Fruit fly (Drosophila melanogaster) whole organism, prepupa: ENCODE results near the gene Cad89D.
A peak's percentile ranks its signal among the peaks of the same experiment; 100 is the strongest.

Experiments
- Blimp-1 ChIP-seq: fragments of 200-800 bp; sonication (Bioruptor generic); optimal IDR thresholded peaks from 3 replicates; lab custom pipeline; 2017; ENCODE audit warnings: missing biosample characterization, missing genetic modification characterization, mild to moderate bottlenecking, moderate library complexity, missing genetic modification reagents
- CG10631 ChIP-seq: fragments of 200-800 bp; sonication (Bioruptor generic); optimal IDR thresholded peaks from 2 replicates; lab custom pipeline; 2016; ENCODE audit warnings: missing biosample characterization, missing genetic modification characterization
- CG10669 ChIP-seq: fragments of 200-800 bp; sonication (Bioruptor generic); optimal IDR thresholded peaks from 3 replicates; lab custom pipeline; 2018; ENCODE audit warnings: missing biosample characterization, mild to moderate bottlenecking, missing genetic modification characterization, moderate library complexity
- CG11294 ChIP-seq: fragments of 200-800 bp; sonication (Bioruptor generic); IDR thresholded peaks from 2 replicates; pipeline ENCODE4 v1.3.6; 2022; ENCODE audit warnings: missing biosample characterization, missing genetic modification characterization
- CG11762 ChIP-seq: fragments of 200-800 bp; sonication (Bioruptor generic); optimal IDR thresholded peaks from 3 replicates; lab custom pipeline; 2016; ENCODE audit warnings: missing biosample characterization, missing genetic modification characterization; ENCODE audit not compliant: insufficient read depth
- CG11902 ChIP-seq: fragments of 200-800 bp; sonication (Bioruptor generic); optimal IDR thresholded peaks from 3 replicates; lab custom pipeline; 2016; ENCODE audit warnings: missing biosample characterization, missing genetic modification characterization
- CG15336 ChIP-seq: fragments of 200-800 bp; sonication (Bioruptor generic); IDR thresholded peaks from 2 replicates; pipeline ENCODE4 v1.3.6; 2022; ENCODE audit warnings: missing biosample characterization, missing genetic modification characterization
- CG32006 ChIP-seq: fragments of 200-800 bp; sonication (Bioruptor generic); optimal IDR thresholded peaks from 3 replicates; lab custom pipeline; 2017; ENCODE audit warnings: missing biosample characterization, mild to moderate bottlenecking, missing genetic modification characterization
- CG3919 ChIP-seq: fragments of 200-800 bp; sonication (Bioruptor generic); optimal IDR thresholded peaks from 3 replicates; lab custom pipeline; 2016; ENCODE audit warnings: missing biosample characterization, missing genetic modification characterization
- CG4318 ChIP-seq: fragments of 200-800 bp; sonication (Bioruptor generic); optimal IDR thresholded peaks from 3 replicates; lab custom pipeline; 2017; ENCODE audit warnings: missing biosample characterization, mild to moderate bottlenecking, missing genetic modification characterization
- CG6276 ChIP-seq: fragments of 200-800 bp; sonication (Bioruptor generic); optimal IDR thresholded peaks from 2 replicates; lab custom pipeline; 2017; ENCODE audit warnings: missing biosample characterization, mild to moderate bottlenecking, missing genetic modification characterization
- CG6792 ChIP-seq: fragments of 200-800 bp; sonication (Bioruptor generic); optimal IDR thresholded peaks from 3 replicates; lab custom pipeline; 2016; ENCODE audit warnings: missing biosample characterization, missing genetic modification characterization
- CG6808 ChIP-seq: fragments of 200-800 bp; sonication (Bioruptor generic); optimal IDR thresholded peaks from 3 replicates; lab custom pipeline; 2017; ENCODE audit warnings: missing biosample characterization, missing genetic modification characterization, mild to moderate bottlenecking, moderate library complexity, missing genetic modification reagents
- CG6854 ChIP-seq: fragments of 200-800 bp; sonication (Bioruptor generic); optimal IDR thresholded peaks from 2 replicates; lab custom pipeline; 2017; ENCODE audit warnings: missing biosample characterization, mild to moderate bottlenecking, missing genetic modification characterization
- CG8119 ChIP-seq: fragments of 200-800 bp; sonication (Bioruptor generic); IDR thresholded peaks from 3 replicates; pipeline ENCODE4 v1.3.6; 2022; ENCODE audit warnings: missing biosample characterization, missing genetic modification characterization
- CG8319 ChIP-seq: fragments of 200-800 bp; sonication (Bioruptor generic); optimal IDR thresholded peaks from 3 replicates; lab custom pipeline; 2016; ENCODE audit warnings: missing biosample characterization, missing genetic modification characterization
- Eip75B ChIP-seq: fragments of 200-800 bp; sonication (Bioruptor generic); optimal IDR thresholded peaks from 3 replicates; lab custom pipeline; 2016; ENCODE audit warnings: missing biosample characterization, missing genetic modification characterization
- Eip78C ChIP-seq: fragments of 200-800 bp; sonication (Bioruptor generic); peaks from one replicate; lab custom pipeline; 2016; ENCODE audit warnings: missing biosample characterization, missing genetic modification characterization
- Eip93F ChIP-seq: fragments of 200-800 bp; sonication (Bioruptor generic); optimal IDR thresholded peaks from 2 replicates; lab custom pipeline; 2016; ENCODE audit warnings: missing biosample characterization, mild to moderate bottlenecking, missing genetic modification characterization
- Ets96B ChIP-seq: fragments of 200-800 bp; optimal IDR thresholded peaks from 2 replicates; lab custom pipeline; 2019; ENCODE audit warnings: missing biosample characterization, mild to moderate bottlenecking, missing genetic modification characterization, moderate library complexity
- Gug ChIP-seq: fragments of 200-800 bp; sonication (Bioruptor generic); IDR thresholded peaks from 2 replicates; pipeline ENCODE4 v1.3.6; 2022; ENCODE audit warnings: missing biosample characterization, missing genetic modification characterization
- Hr38 ChIP-seq: sonication (Bioruptor generic); optimal IDR thresholded peaks from 2 replicates; lab custom pipeline; 2016; ENCODE audit warnings: missing biosample characterization, missing genetic modification characterization
- Hr39 ChIP-seq: fragments of 200-800 bp; sonication (Bioruptor generic); optimal IDR thresholded peaks from 2 replicates; lab custom pipeline; 2016; ENCODE audit warnings: missing biosample characterization, missing genetic modification characterization
- Hr4 ChIP-seq: fragments of 200-800 bp; sonication (Bioruptor generic); optimal IDR thresholded peaks from 3 replicates; lab custom pipeline; 2016; ENCODE audit warnings: missing biosample characterization, missing genetic modification characterization
- Smox ChIP-seq: fragments of 200-800 bp; sonication (Bioruptor generic); optimal IDR thresholded peaks from 3 replicates; lab custom pipeline; 2016; ENCODE audit warnings: missing biosample characterization, missing genetic modification characterization
- Sox102F ChIP-seq: fragments of 200-800 bp; sonication (Bioruptor generic); optimal IDR thresholded peaks from 2 replicates; lab custom pipeline; 2016; ENCODE audit warnings: missing biosample characterization, mild to moderate bottlenecking, missing genetic modification characterization
- achi ChIP-seq: fragments of 200-800 bp; sonication (Bioruptor generic); optimal IDR thresholded peaks from 3 replicates; lab custom pipeline; 2016; ENCODE audit warnings: missing biosample characterization, missing genetic modification characterization
- fd59A ChIP-seq: fragments of 200-800 bp; sonication (Bioruptor generic); optimal IDR thresholded peaks from 2 replicates; lab custom pipeline; 2017; ENCODE audit warnings: missing biosample characterization, mild to moderate bottlenecking, missing genetic modification characterization, missing genetic modification reagents
- lz ChIP-seq: fragments of 200-800 bp; sonication (Bioruptor generic); optimal IDR thresholded peaks from 3 replicates; lab custom pipeline; 2016; ENCODE audit warnings: missing biosample characterization, missing genetic modification characterization
- net ChIP-seq: fragments of 200-800 bp; sonication (Bioruptor generic); optimal IDR thresholded peaks from 3 replicates; lab custom pipeline; 2016; ENCODE audit warnings: missing biosample characterization, missing genetic modification characterization
- salr ChIP-seq, 2 experiments: fragments of 200-800 bp; sonication (Bioruptor generic); optimal IDR thresholded peaks; 3 replicates each; lab custom pipeline; 2016 to 2018; ENCODE audit warnings: missing biosample characterization in 2 of 2, missing genetic modification characterization in 2 of 2, mild to moderate bottlenecking in 1 of 2
- spab ChIP-seq: fragments of 200-800 bp; sonication (Bioruptor generic); optimal IDR thresholded peaks from 2 replicates; lab custom pipeline; 2017; ENCODE audit warnings: missing biosample characterization, mild to moderate bottlenecking, missing genetic modification characterization, missing genetic modification reagents
- ss ChIP-seq, 2 experiments: fragments of 200-800 bp; sonication (Bioruptor generic); optimal IDR thresholded peaks; 2 replicates in 1 of 2; 3 replicates in 1 of 2; lab custom pipeline; 2017 to 2018; ENCODE audit warnings: mild to moderate bottlenecking in 2 of 2, missing biosample characterization in 2 of 2, missing genetic modification characterization in 2 of 2, moderate library complexity in 1 of 2
- svp ChIP-seq: fragments of 200-800 bp; sonication (Bioruptor generic); peaks from one replicate; lab custom pipeline; 2016; ENCODE audit warnings: missing biosample characterization, missing genetic modification characterization
- vri ChIP-seq: fragments of 200-800 bp; sonication (Bioruptor generic); optimal IDR thresholded peaks from 3 replicates; lab custom pipeline; 2016; ENCODE audit warnings: missing biosample characterization, mild to moderate bottlenecking, missing genetic modification characterization

The Cad89D gene

DNA sequence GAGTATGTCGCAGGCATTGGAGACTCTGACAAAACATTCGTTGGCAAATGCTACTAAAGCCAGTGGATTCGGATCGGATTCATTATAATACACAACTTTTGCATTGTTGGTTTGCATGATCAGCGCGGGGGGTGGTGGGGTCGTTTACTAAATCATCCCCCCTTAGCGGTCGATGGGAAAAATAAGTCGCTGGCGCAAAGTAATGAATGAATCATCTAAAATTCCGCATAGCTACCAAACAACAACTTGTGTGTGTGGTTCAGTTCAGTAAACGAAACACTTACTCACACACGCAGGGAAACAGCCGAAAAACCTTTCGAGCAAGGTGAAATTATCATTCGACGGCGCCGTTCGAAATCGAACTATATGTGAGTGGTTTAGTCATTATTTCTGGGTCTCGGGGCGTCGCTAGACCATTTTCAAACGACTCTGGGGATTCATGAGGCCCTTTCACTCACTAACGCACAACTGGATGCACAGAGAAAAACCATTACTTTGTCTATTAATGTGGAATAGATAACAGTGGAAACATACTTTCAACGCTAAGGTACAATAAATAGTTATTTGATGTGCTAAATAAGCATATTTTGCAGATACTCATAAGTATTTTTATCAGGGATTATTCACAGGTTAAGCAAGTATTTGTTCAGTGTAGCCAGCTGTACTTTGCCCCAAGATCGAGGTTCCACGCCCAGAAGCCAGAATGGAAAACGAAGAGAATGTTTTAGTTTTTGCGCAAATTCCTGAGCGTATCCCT lies 46.7 kb downstream of the Cad89D start (continued):
- TF ChIP-seq CG8319 (GFP tag; lab: Kevin White, UChicago) (no peak), ss (GFP tag; optimal IDR thresholded peaks at IDR 0.05; lab: Kevin White, UChicago) (peak in 1 of 2 experiments; percentile 86), spab (GFP tag; lab: Kevin White, UChicago) (no peak), CG3919 (no peak), Hr39 (GFP tag; lab: Kevin White, UChicago) (no peak), salr (GFP tag; optimal IDR thresholded peaks at IDR 0.05; lab: Kevin White, UChicago) (peak; percentile 87 to 89), Eip93F (GFP tag; lab: Kevin White, UChicago) (no peak), CG32006 (peak; percentile 78), fd59A (no peak), CG8119 (GFP tag; lab: Robert Waterston, UW) (peak; percentile 80), CG11294 (peak; percentile 79), Eip78C (GFP tag; lab: Kevin White, UChicago) (peak; percentile 44), achi (GFP tag; lab: Kevin White, UChicago) (no peak), CG10631 (GFP tag; lab: Kevin White, UChicago) (no peak), Smox (GFP tag; lab: Kevin White, UChicago) (no peak), Blimp-1 (GFP tag; lab: Kevin White, UChicago) (no peak), lz (GFP tag; lab: Kevin White, UChicago) (no peak), Hr4 (peak; percentile 57), Eip75B (no peak), CG6854 (no peak), Hr38 (peak; percentile 43), CG6276 (peak; percentile 93), Gug (GFP tag; lab: Robert Waterston, UW) (peak; percentile 92), Ets96B (tag; lab: Kevin White, UChicago) (peak; percentile 6)
- TF ChIP-seq, all 60 proteins: peak for 20

DNA sequence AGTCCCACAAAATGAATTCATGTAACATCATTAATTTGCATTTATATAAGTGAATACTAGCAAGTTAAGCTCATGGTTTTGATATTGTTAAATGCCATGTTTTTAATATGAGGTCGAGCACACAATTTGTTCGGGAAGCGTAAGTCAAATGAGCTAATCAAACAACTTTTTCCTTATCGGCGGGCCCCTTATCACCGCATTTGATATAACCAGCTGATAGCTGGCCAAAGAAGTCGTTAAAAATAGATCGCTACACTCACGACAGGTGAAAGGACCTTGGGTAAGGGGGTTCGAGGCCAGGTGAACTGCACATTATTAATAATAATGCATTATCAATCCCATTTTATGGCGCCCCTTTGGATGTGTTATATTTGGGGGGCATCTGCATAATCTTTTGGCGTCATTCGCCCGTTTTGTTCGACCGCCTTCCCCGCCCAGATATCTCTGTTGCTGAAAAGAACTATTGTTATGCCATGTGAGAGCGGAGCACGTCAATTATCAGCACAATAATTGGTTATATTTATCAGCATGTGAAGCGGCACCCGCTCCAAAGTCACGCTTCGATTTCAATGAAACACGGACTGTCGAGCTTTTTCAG lies 47.7 kb downstream of the Cad89D start:
- TF ChIP-seq CG4318 (GFP tag; lab: Kevin White, UChicago): no peak
- TF ChIP-seq CG11762 (GFP tag; lab: Kevin White, UChicago): no peak
- no peak for TF ChIP-seq CG6808
- TF ChIP-seq ss (GFP tag; optimal IDR thresholded peaks at IDR 0.05; lab: Kevin White, UChicago): no peak
- TF ChIP-seq CG11902 (GFP tag; lab: Kevin White, UChicago): no peak
- TF ChIP-seq achi (GFP tag; lab: Kevin White, UChicago): no peak
- TF ChIP-seq vri (GFP tag; lab: Kevin White, UChicago): peak; percentile 82
- peak; percentile 41 for TF ChIP-seq svp

DNA sequence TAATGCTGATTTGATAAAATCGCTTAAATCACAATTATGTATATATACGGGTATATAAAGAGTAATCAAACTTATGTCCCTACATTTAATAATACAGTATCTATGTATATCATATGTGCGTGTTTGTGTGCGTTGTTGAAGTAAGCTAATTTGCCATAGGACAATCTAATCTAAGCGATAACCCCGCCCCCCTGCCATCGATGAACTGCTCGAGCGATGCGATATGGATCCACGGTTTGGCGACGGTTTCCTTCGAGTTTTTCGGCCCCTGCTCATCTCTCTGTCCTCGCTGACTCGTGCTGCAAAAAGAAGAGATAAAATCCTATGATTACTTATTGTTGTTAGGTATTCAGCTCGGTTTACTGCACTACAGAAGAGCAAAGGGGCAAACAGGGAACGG lies 48.4 kb downstream of the Cad89D start:
- TF ChIP-seq CG6792 (no peak), CG15336 (no peak), Sox102F (GFP tag; lab: Kevin White, UChicago) (no peak), svp (peak; percentile 83), vri (GFP tag; lab: Kevin White, UChicago) (peak; percentile 73), CG10669 (GFP tag; lab: Kevin White, UChicago) (no peak), CG10631 (GFP tag; lab: Kevin White, UChicago) (no peak), net (GFP tag; lab: Kevin White, UChicago) (no peak), CG32006 (no peak), ss (GFP tag; optimal IDR thresholded peaks at IDR 0.05; lab: Kevin White, UChicago) (no peak)
